Worm (Caenorhabditis elegans) whole organism, L4/young adult: ENCODE results near the gene C44C10.11.

Experiments used
- W03F9.2 ChIP-seq: fragments of 150-350 bp; optimal IDR thresholded peaks from 2 replicates; lab custom pipeline; 2014; ENCODE audit warnings: missing biosample characterization, missing genetic modification characterization
- dao-5 ChIP-seq: sonication (generic microtip); optimal IDR thresholded peaks from 2 replicates; lab custom pipeline; 2016; ENCODE audit warnings: missing genotype, missing genetic modification characterization, moderate library complexity, missing compliant biosample characterization
- him-1 ChIP-seq: sonication (generic microtip); optimal IDR thresholded peaks from 2 replicates; lab custom pipeline; 2016; ENCODE audit warnings: missing genotype, missing genetic modification reagents, missing genetic modification characterization, missing compliant biosample characterization

C44C10.11 gene

ce11 chrX:11725646-11726045 lies 15.5 kb upstream of the C44C10.11 start:
- TF ChIP-seq dao-5, result no peak
- no peak for TF ChIP-seq W03F9.2
- no peak for TF ChIP-seq him-1

- TF ChIP-seq dao-5 (no peak), W03F9.2 (no peak), him-1 (no peak)
Measured at ce11 chrX:11723781-11724201, 13.6 kb upstream of the C44C10.11 start, which contains the start of gene D1053.4. D1053.4 (minus strand) TSS chrX:11723800.

ce11 chrX:11720058-11720457 lies 9.9 kb upstream of the C44C10.11 start:
- TF ChIP-seq him-1, result no peak

ce11 chrX:11718751-11719150 lies 8.6 kb upstream of the C44C10.11 start:
- TF ChIP-seq him-1 (no peak), W03F9.2 (no peak), dao-5 (no peak)

- TF ChIP-seq W03F9.2, result no peak
- TF ChIP-seq dao-5, result no peak
- no peak for TF ChIP-seq him-1
Measured at ce11 chrX:11716463-11716960, 6.4 kb upstream of the C44C10.11 start, which contains the start of gene C44C10.9. C44C10.9 (minus strand) TSS chrX:11716513.

- no peak for TF ChIP-seq W03F9.2
- no peak for TF ChIP-seq him-1
- no peak for TF ChIP-seq dao-5
Measured at ce11 chrX:11712230-11712853, 2.2 kb upstream of the C44C10.11 start, which contains the start of gene col-180. col-180 (minus strand) TSS chrX:11712280.

ce11 chrX:11711437-11712080 lies 1.4 kb upstream of the C44C10.11 start:
- TF ChIP-seq dao-5 (no peak), W03F9.2 (no peak)

ce11 chrX:11702236-11702635 lies 7.9 kb downstream of the C44C10.11 start, which contains the start of gene C44C10.3:
C44C10.3 (plus strand) TSS chrX:11702536.
- TF ChIP-seq dao-5, result no peak
- no peak for TF ChIP-seq him-1
- no peak for TF ChIP-seq W03F9.2

- TF ChIP-seq dao-5 (no peak), him-1 (no peak), W03F9.2 (no peak)
Measured at ce11 chrX:11700263-11700662, 9.9 kb downstream of the C44C10.11 start, which contains the start of gene C44C10.15. C44C10.15 (minus strand) TSS chrX:11700363.

- TF ChIP-seq dao-5 (no peak), him-1 (no peak), W03F9.2 (no peak)
Measured at ce11 chrX:11696696-11697095, 13.4 kb downstream of the C44C10.11 start, which contains the start of gene C44C10.12. C44C10.12 (plus strand) TSS chrX:11696996.

ce11 chrX:11693092-11693491 lies 17.1 kb downstream of the C44C10.11 start, which contains the start of gene smcl-1:
smcl-1 (plus strand) TSS chrX:11693464.
- no peak for TF ChIP-seq W03F9.2
- TF ChIP-seq him-1, result no peak
- no peak for TF ChIP-seq dao-5

- TF ChIP-seq him-1 (no peak), W03F9.2 (no peak), dao-5 (no peak)
Measured at ce11 chrX:11690014-11690591, 20.0 kb downstream of the C44C10.11 start, which contains the start of the genes C44C10.10 and C44C10.5. C44C10.10 (plus strand) TSS chrX:11690314. C44C10.5 (plus strand) TSS chrX:11690541.

ce11 chrX:11687836-11688319 lies 22.3 kb downstream of the C44C10.11 start, which contains the start of gene C44C10.7:
C44C10.7 (minus strand) TSS chrX:11688269.
- TF ChIP-seq dao-5, result no peak
- TF ChIP-seq him-1, result no peak
- no peak for TF ChIP-seq W03F9.2

- TF ChIP-seq him-1 (no peak), W03F9.2 (no peak), dao-5 (no peak)
Measured at ce11 chrX:11684261-11684660, 25.9 kb downstream of the C44C10.11 start, which contains the start of gene hnd-1. hnd-1 (plus strand) TSS chrX:11684561.

ce11 chrX:11680851-11681250 lies 29.3 kb downstream of the C44C10.11 start, which contains the start of gene T04F8.7:
T04F8.7 (minus strand) TSS chrX:11680980.
- TF ChIP-seq dao-5 (no peak), W03F9.2 (no peak), him-1 (no peak)
